Fruit fly (Drosophila melanogaster) whole organism, embryonic: Measurements from ENCODE around the gene scny.

Experiments
- ATbp ChIP-seq: fragments of 200-800 bp; sonication (Bioruptor generic); optimal IDR thresholded peaks from 2 replicates; lab custom pipeline; 2017; ENCODE audit warnings: missing biosample characterization, mild to moderate bottlenecking, missing genetic modification characterization, missing genetic modification reagents
- Bgb ChIP-seq: fragments of 200-800 bp; sonication (Bioruptor generic); IDR thresholded peaks from 2 replicates; pipeline ENCODE4 v1.3.6; 2022; ENCODE audit warnings: missing biosample characterization, missing genetic modification characterization; ENCODE audit not compliant: partially characterized antibody
- Blimp-1 ChIP-seq: fragments of 200-800 bp; sonication (Bioruptor generic); optimal IDR thresholded peaks from 3 replicates; lab custom pipeline; 2018; ENCODE audit warnings: missing biosample characterization, missing genetic modification characterization, mild to moderate bottlenecking, moderate library complexity, missing genetic modification reagents
- C15 ChIP-seq: fragments of 200-800 bp; sonication (Bioruptor generic); IDR thresholded peaks from 3 replicates; pipeline ENCODE4 v1.3.6; 2022; ENCODE audit warnings: missing biosample characterization, missing genetic modification characterization
- CG10959 ChIP-seq: fragments of 200-800 bp; sonication (Bioruptor generic); IDR thresholded peaks from 2 replicates; pipeline ENCODE4 v1.3.6; 2022; ENCODE audit warnings: missing biosample characterization, missing genetic modification characterization
- CG10979 ChIP-seq: fragments of 200-800 bp; sonication (Bioruptor generic); optimal IDR thresholded peaks from 2 replicates; lab custom pipeline; 2018; ENCODE audit warnings: missing biosample characterization, mild to moderate bottlenecking, missing genetic modification characterization, moderate library complexity
- CG12299 ChIP-seq: fragments of 200-800 bp; sonication (Bioruptor generic); optimal IDR thresholded peaks from 2 replicates; lab custom pipeline; 2018; ENCODE audit warnings: missing biosample characterization, mild to moderate bottlenecking, missing genetic modification characterization
- CG13123 ChIP-seq: fragments of 200-800 bp; sonication (Bioruptor generic); optimal IDR thresholded peaks from 2 replicates; lab custom pipeline; 2016; ENCODE audit warnings: missing biosample characterization, missing genetic modification characterization
- CG13424 ChIP-seq: fragments of 200-800 bp; sonication (Bioruptor generic); optimal IDR thresholded peaks from 2 replicates; lab custom pipeline; 2019; ENCODE audit warnings: missing biosample characterization, mild to moderate bottlenecking, missing genetic modification characterization, moderate library complexity
- CG1603 ChIP-seq: fragments of 200-800 bp; sonication (Bioruptor generic); optimal IDR thresholded peaks from 2 replicates; lab custom pipeline; 2019; ENCODE audit warnings: missing biosample characterization, mild to moderate bottlenecking, missing genetic modification characterization, moderate library complexity
- CG16815 ChIP-seq: fragments of 200-800 bp; sonication (Bioruptor generic); optimal IDR thresholded peaks from 3 replicates; lab custom pipeline; 2017; ENCODE audit warnings: missing biosample characterization, mild to moderate bottlenecking, missing genetic modification characterization
- CG17186 ChIP-seq: fragments of 200-800 bp; sonication (Bioruptor generic); optimal IDR thresholded peaks from 3 replicates; lab custom pipeline; 2017; ENCODE audit warnings: missing biosample characterization, missing genetic modification reagents, missing genetic modification characterization
- CG17912 ChIP-seq: fragments of 200-800 bp; sonication (Bioruptor generic); optimal IDR thresholded peaks from 2 replicates; lab custom pipeline; 2018; ENCODE audit warnings: missing biosample characterization, mild to moderate bottlenecking, missing genetic modification characterization
- CG32772 ChIP-seq: fragments of 200-800 bp; sonication (Bioruptor generic); IDR thresholded peaks from 2 replicates; pipeline ENCODE4 v1.3.6; 2022; ENCODE audit warnings: missing biosample characterization, missing genetic modification characterization
- CG3838 ChIP-seq: fragments of 200-800 bp; sonication (Bioruptor generic); optimal IDR thresholded peaks from 3 replicates; lab custom pipeline; 2016; ENCODE audit warnings: missing biosample characterization, missing genetic modification characterization
- CG3847 ChIP-seq: fragments of 200-800 bp; sonication (Bioruptor generic); IDR thresholded peaks from 2 replicates; pipeline ENCODE4 v1.3.6; 2022; ENCODE audit warnings: missing biosample characterization, missing genetic modification characterization
- CG43689 ChIP-seq: fragments of 200-800 bp; sonication (Bioruptor generic); IDR thresholded peaks from 2 replicates; pipeline ENCODE4 v1.3.6; 2022; ENCODE audit warnings: missing biosample characterization, missing genetic modification characterization
- CG4730 ChIP-seq: fragments of 200-800 bp; sonication (Bioruptor generic); IDR thresholded peaks from 2 replicates; pipeline ENCODE4 v1.3.6; 2022; ENCODE audit warnings: missing biosample characterization, missing genetic modification characterization
- CG5953 ChIP-seq: fragments of 200-800 bp; sonication (Bioruptor generic); IDR thresholded peaks from 2 replicates; pipeline ENCODE4 v1.3.6; 2022; ENCODE audit warnings: missing biosample characterization, missing genetic modification characterization
- CG7372 ChIP-seq: fragments of 200-800 bp; sonication (Bioruptor generic); IDR thresholded peaks from 2 replicates; pipeline ENCODE4 v1.3.6; 2022; ENCODE audit warnings: missing biosample characterization, missing genetic modification characterization
- CG7963 ChIP-seq: fragments of 200-800 bp; sonication (Bioruptor generic); IDR thresholded peaks from 3 replicates; pipeline ENCODE4 v1.3.6; 2022; ENCODE audit warnings: missing biosample characterization, missing genetic modification characterization; ENCODE audit not compliant: partially characterized antibody
- CG9727 ChIP-seq: fragments of 200-800 bp; sonication (Bioruptor generic); optimal IDR thresholded peaks from 3 replicates; lab custom pipeline; 2017; ENCODE audit warnings: missing biosample characterization, mild to moderate bottlenecking, missing genetic modification characterization
- Camta ChIP-seq: fragments of 200-800 bp; sonication (Bioruptor generic); optimal IDR thresholded peaks from 2 replicates; lab custom pipeline; 2016; ENCODE audit warnings: missing biosample characterization, missing genetic modification characterization
- CkIIα-i1 ChIP-seq: fragments of 200-800 bp; sonication (Bioruptor generic); IDR thresholded peaks from 2 replicates; pipeline ENCODE4 v1.3.6; 2022; ENCODE audit warnings: missing biosample characterization, missing genetic modification characterization
- Doc3 ChIP-seq: fragments of 200-800 bp; sonication (Bioruptor generic); IDR thresholded peaks from 3 replicates; pipeline ENCODE4 v1.3.6; 2022; ENCODE audit warnings: missing biosample characterization, missing genetic modification characterization; ENCODE audit not compliant: partially characterized antibody
- HHEX ChIP-seq: fragments of 200-800 bp; sonication (Bioruptor generic); optimal IDR thresholded peaks from 3 replicates; lab custom pipeline; 2017; ENCODE audit warnings: missing biosample characterization, mild to moderate bottlenecking, missing genetic modification characterization, missing genetic modification reagents
- Kr ChIP-seq: fragments of 200-800 bp; sonication (Bioruptor generic); optimal IDR thresholded peaks from 2 replicates; lab custom pipeline; 2017; ENCODE audit warnings: missing biosample characterization, mild to moderate bottlenecking, missing genetic modification characterization
- Med ChIP-seq: fragments of 200-800 bp; sonication (Bioruptor generic); peaks from one replicate; lab custom pipeline; 2016; ENCODE audit warnings: missing biosample characterization, missing genetic modification characterization, mild to moderate bottlenecking, inconsistent platforms, moderate library complexity
- Mrtf ChIP-seq: fragments of 200-800 bp; sonication (Bioruptor generic); IDR thresholded peaks from 3 replicates; pipeline ENCODE4 v1.3.6; 2022; ENCODE audit warnings: missing biosample characterization, missing genetic modification characterization
- Nf-YC ChIP-seq: fragments of 200-800 bp; optimal IDR thresholded peaks from 3 replicates; lab custom pipeline; 2019; ENCODE audit warnings: missing biosample characterization, mild to moderate bottlenecking, missing genetic modification characterization, moderate library complexity
- Ravus ChIP-seq: fragments of 200-800 bp; sonication (Bioruptor generic); IDR thresholded peaks from 2 replicates; pipeline ENCODE4 v1.3.6; 2022; ENCODE audit warnings: missing biosample characterization, missing genetic modification characterization
- Vsx1 ChIP-seq: fragments of 200-800 bp; sonication (Bioruptor generic); optimal IDR thresholded peaks from 2 replicates; lab custom pipeline; 2017; ENCODE audit warnings: missing biosample characterization, mild to moderate bottlenecking, missing genetic modification characterization, missing genetic modification reagents
- abd-A ChIP-seq: fragments of 200-800 bp; sonication (Bioruptor generic); optimal IDR thresholded peaks from 3 replicates; lab custom pipeline; 2019; ENCODE audit warnings: missing biosample characterization, mild to moderate bottlenecking, missing genetic modification characterization, moderate library complexity
- al ChIP-seq: fragments of 200-800 bp; sonication (Bioruptor generic); IDR thresholded peaks from 2 replicates; pipeline ENCODE4 v1.3.6; 2022; ENCODE audit warnings: missing biosample characterization, missing genetic modification characterization
- ara ChIP-seq: fragments of 200-800 bp; sonication (Bioruptor generic); IDR thresholded peaks from 2 replicates; pipeline ENCODE4 v1.3.6; 2022; ENCODE audit warnings: missing biosample characterization, missing genetic modification characterization
- bab2 ChIP-seq: fragments of 200-800 bp; sonication (Bioruptor generic); optimal IDR thresholded peaks from 2 replicates; lab custom pipeline; 2016; ENCODE audit warnings: missing biosample characterization, missing genetic modification characterization
- cas ChIP-seq: fragments of 200-800 bp; sonication (Bioruptor generic); IDR thresholded peaks from 2 replicates; pipeline ENCODE4 v1.3.6; 2022; ENCODE audit warnings: missing biosample characterization, missing genetic modification characterization
- corto ChIP-seq: fragments of 200-800 bp; sonication (Bioruptor generic); optimal IDR thresholded peaks from 2 replicates; lab custom pipeline; 2016; ENCODE audit warnings: missing biosample characterization, mild to moderate bottlenecking, missing genetic modification characterization, moderate library complexity
- dan ChIP-seq: fragments of 200-800 bp; sonication (Bioruptor generic); IDR thresholded peaks from 2 replicates; pipeline ENCODE4 v1.3.6; 2022; ENCODE audit warnings: missing biosample characterization, missing genetic modification characterization
- hkb ChIP-seq, 2 experiments: fragments of 200-800 bp in 1 of 2; fragments of >200 bp in 1 of 2; sonication (Bioruptor generic) in 1 of 2; IDR thresholded peaks in 1 of 2; optimal IDR thresholded peaks in 1 of 2; 2 replicates each; pipeline versions ENCODE4 v1.3.6 to Lab custom; 2017 to 2022; ENCODE audit warnings: missing biosample characterization in 1 of 2, missing genetic modification characterization in 1 of 2
- jing ChIP-seq: fragments of 200-800 bp; sonication (Bioruptor generic); optimal IDR thresholded peaks from 2 replicates; lab custom pipeline; 2018; ENCODE audit warnings: missing biosample characterization, mild to moderate bottlenecking, missing genetic modification characterization
- luna ChIP-seq: fragments of 200-800 bp; sonication (Bioruptor generic); optimal IDR thresholded peaks from 2 replicates; lab custom pipeline; 2016; ENCODE audit warnings: missing biosample characterization, missing genetic modification characterization
- mam ChIP-seq: fragments of 200-800 bp; sonication (Bioruptor generic); optimal IDR thresholded peaks from 3 replicates; lab custom pipeline; 2016; ENCODE audit warnings: missing biosample characterization, missing genetic modification characterization
- rib ChIP-seq: fragments of 200-800 bp; sonication (Bioruptor generic); IDR thresholded peaks from 2 replicates; pipeline ENCODE4 v1.3.6; 2022; ENCODE audit warnings: missing biosample characterization, missing genetic modification characterization
- row ChIP-seq: fragments of 200-800 bp; sonication (Bioruptor generic); IDR thresholded peaks from 3 replicates; pipeline ENCODE4 v1.3.6; 2022; ENCODE audit warnings: missing biosample characterization, missing genetic modification characterization
- salm ChIP-seq: fragments of 200-800 bp; sonication (Bioruptor generic); optimal IDR thresholded peaks from 2 replicates; lab custom pipeline; 2018; ENCODE audit warnings: missing biosample characterization, mild to moderate bottlenecking, missing genetic modification characterization
- sim ChIP-seq: fragments of 200-800 bp; sonication (Bioruptor generic); IDR thresholded peaks from 2 replicates; pipeline ENCODE4 v1.3.6; 2022; ENCODE audit warnings: missing biosample characterization, missing genetic modification characterization
- stwl ChIP-seq: fragments of 200-800 bp; sonication (Bioruptor generic); optimal IDR thresholded peaks from 3 replicates; lab custom pipeline; 2018; ENCODE audit warnings: missing biosample characterization, mild to moderate bottlenecking, missing genetic modification characterization, moderate library complexity
- tup ChIP-seq: fragments of 200-800 bp; sonication (Bioruptor generic); optimal IDR thresholded peaks from 2 replicates; lab custom pipeline; 2016; ENCODE audit warnings: missing biosample characterization, mild to moderate bottlenecking, missing genetic modification characterization, moderate library complexity
- zen ChIP-seq: fragments of 200-800 bp; sonication (Bioruptor generic); optimal IDR thresholded peaks from 3 replicates; lab custom pipeline; 2018; ENCODE audit warnings: missing biosample characterization, mild to moderate bottlenecking, missing genetic modification characterization, moderate library complexity

The scny gene

dm6 chr3L:5810633-5811341, 42.0 kb downstream of the scny start, which contains the start of the genes S6k and kri (continued):
- TF ChIP-seq CG5953 (GFP tag; lab: Robert Waterston, UW) (no peak), Vsx1 (GFP tag; lab: Kevin White, UChicago) (peak; percentile 42), stwl (tag; lab: Kevin White, UChicago) (peak; percentile 64), CG10979 (tag; lab: Kevin White, UChicago) (no peak), CG17912 (GFP tag; lab: Kevin White, UChicago) (peak; percentile 46), Mrtf (no peak), CG13123 (GFP tag; lab: Kevin White, UChicago) (no peak), abd-A (tag; lab: Kevin White, UChicago) (peak; percentile 86), CG7372 (GFP tag; lab: Robert Waterston, UW) (no peak), cas (GFP tag; lab: Robert Waterston, UW) (no peak), row (GFP tag; lab: Robert Waterston, UW) (0 out of 3 replicates have a peak, but pooled peaks have one; percentile 22), dan (GFP tag; lab: Robert Waterston, UW) (no peak), CG3847 (GFP tag; lab: Robert Waterston, UW) (peak; percentile 75; the same call in 1 of the 2 replicates), CG43689 (no peak), CG9727 (GFP tag; lab: Kevin White, UChicago) (peak; percentile 14), bab2 (GFP tag; lab: Kevin White, UChicago) (no peak), sim (no peak), zen (tag; lab: Kevin White, UChicago) (peak; percentile 67), Ravus (GFP tag; lab: Robert Waterston, UW) (no peak), Camta (peak; percentile 12), CG17186 (GFP tag; lab: Kevin White, UChicago) (peak; percentile 89), Blimp-1 (GFP tag; lab: Kevin White, UChicago) (no peak), salm (no peak), Med (GFP tag; lab: Kevin White, UChicago) (peak; percentile 78), Kr (GFP tag; lab: Kevin White, UChicago) (no peak), CG12299 (tag; lab: Kevin White, UChicago) (peak; percentile 62), HHEX (peak; percentile 5), CG10959 (GFP tag; lab: Robert Waterston, UW) (no peak), CG4730 (GFP tag; lab: Robert Waterston, UW) (no peak), corto (GFP tag; lab: Kevin White, UChicago) (no peak), luna (GFP tag; lab: Kevin White, UChicago) (no peak), Nf-YC (tag; lab: Kevin White, UChicago) (peak; percentile 36), Doc3 (GFP tag; lab: Robert Waterston, UW) (no peak), ATbp (no peak), Bgb (GFP tag; lab: Robert Waterston, UW) (no peak; the same call in 1 of the 2 replicates), tup (GFP tag; lab: Kevin White, UChicago) (peak; percentile 5), ara (no peak), CG1603 (tag; lab: Kevin White, UChicago) (peak; percentile 82), C15 (GFP tag; lab: Robert Waterston, UW) (no peak), jing (no peak), hkb (optimal IDR thresholded peaks at IDR 0.05; lab: Kevin White, UChicago) (no peak), hkb (GFP tag; IDR thresholded peaks at IDR 0.05; lab: Robert Waterston, UW) (no peak), CG16815 (GFP tag; lab: Kevin White, UChicago) (no peak), mam (GFP tag; lab: Kevin White, UChicago) (no peak), al (GFP tag; lab: Robert Waterston, UW) (no peak), CG3838 (GFP tag; lab: Kevin White, UChicago) (no peak), CkIIα-i1 (no peak), CG32772 (GFP tag; lab: Robert Waterston, UW) (no peak), CG7963 (no peak), rib (no peak), CG13424 (tag; lab: Kevin White, UChicago) (no peak)
